Fruit fly (Drosophila melanogaster) Kc167 (cell line): ENCODE measurements around the gene Fum4.

Experiments
- Myc ChIP-seq: fragments of >200 bp; optimal IDR thresholded peaks from 2 replicates; lab custom pipeline; 2017; ENCODE audit warnings: missing external identifiers
- Sin3A ChIP-seq: fragments of >200 bp; optimal IDR thresholded peaks from 2 replicates; lab custom pipeline; 2018; ENCODE audit warnings: missing external identifiers
- insv ChIP-seq: fragments of >200 bp; optimal IDR thresholded peaks from 3 replicates; lab custom pipeline; 2018; ENCODE audit warnings: missing external identifiers
- psq ChIP-seq: fragments of >200 bp; optimal IDR thresholded peaks from 2 replicates; lab custom pipeline; 2017; ENCODE audit warnings: missing external identifiers
- ttk ChIP-seq: sonication (Bioruptor generic); optimal IDR thresholded peaks from 2 replicates; lab custom pipeline; 2017; ENCODE audit warnings: missing external identifiers

DNA sequence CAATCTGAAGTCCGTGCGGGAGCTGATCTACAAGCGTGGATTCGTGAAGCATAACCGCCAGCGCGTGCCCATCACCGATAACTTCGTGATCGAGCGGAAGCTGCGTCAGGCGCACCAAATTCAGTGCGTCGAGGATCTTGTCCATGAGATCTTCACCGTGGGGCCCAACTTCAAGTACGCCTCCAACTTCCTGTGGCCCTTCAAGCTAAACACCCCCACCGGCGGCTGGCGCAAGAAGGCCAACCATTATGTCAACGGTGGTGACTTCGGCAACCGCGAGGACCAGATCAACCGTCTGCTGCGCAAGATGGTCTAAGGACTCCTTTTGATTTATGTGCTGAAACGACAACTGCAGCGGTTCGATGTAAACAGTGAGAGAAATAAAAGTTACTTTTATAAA is 10.4 kb upstream of the Fum4 start:
- no peak for TF ChIP-seq psq
- TF ChIP-seq Myc = no peak
- no peak for TF ChIP-seq ttk
- TF ChIP-seq Sin3A (lab: Kevin White, UChicago) = no peak
- TF ChIP-seq insv = no peak
